Worm (Caenorhabditis elegans) whole organism, L4 larva: ENCODE data around the gene clh-3.

Experiments
- fkh-10 ChIP-seq: fragments of 150-350 bp; optimal IDR thresholded peaks from 2 replicates; lab custom pipeline; 2014; ENCODE audit warnings: missing biosample characterization, missing genetic modification reagents, missing genetic modification characterization
- gei-8 ChIP-seq: fragments of 200-800 bp; sonication (Bioruptor generic); optimal IDR thresholded peaks from 2 replicates; lab custom pipeline; 2018; ENCODE audit warnings: mild to moderate bottlenecking, missing genetic modification characterization, missing compliant biosample characterization
- mxl-3 ChIP-seq: fragments of 200-800 bp; sonication (Bioruptor generic); optimal IDR thresholded peaks from 2 replicates; lab custom pipeline; 2018; ENCODE audit warnings: mild to moderate bottlenecking, missing genetic modification characterization, missing compliant biosample characterization
- nhr-237 ChIP-seq: sonication (generic microtip); optimal IDR thresholded peaks from 2 replicates; lab custom pipeline; 2017; ENCODE audit warnings: missing biosample characterization, missing genetic modification characterization
- ztf-11 ChIP-seq: fragments of 150-350 bp; optimal IDR thresholded peaks from 2 replicates; lab custom pipeline; 2014; ENCODE audit warnings: missing biosample characterization, missing genetic modification characterization

DNA sequence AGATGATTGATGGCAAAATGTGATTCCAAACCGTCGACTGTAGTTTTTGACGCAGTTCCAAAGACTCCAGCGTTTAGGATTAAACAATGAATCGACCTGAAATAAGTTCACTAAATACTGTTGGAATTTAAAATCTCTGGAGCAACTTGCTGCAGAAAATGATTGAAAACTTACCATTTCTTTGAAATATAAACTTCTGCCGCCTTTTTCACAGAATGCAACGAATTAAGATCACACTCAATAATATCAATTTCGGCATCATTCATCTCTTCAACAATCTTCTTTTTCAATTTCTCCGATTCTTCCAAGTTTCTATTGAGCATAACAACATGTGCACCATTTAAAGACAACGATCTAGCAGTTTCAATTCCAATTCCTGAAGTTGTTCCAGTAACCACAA is 18.1 kb downstream of the clh-3 start:
- no peak for TF ChIP-seq fkh-10
- TF ChIP-seq gei-8 (GFP tag; lab: Kevin White, UChicago), result no peak
- TF ChIP-seq ztf-11 (tag; lab: Kevin White, UChicago), result no peak
- TF ChIP-seq mxl-3 (GFP tag; lab: Kevin White, UChicago), result no peak
- no peak for TF ChIP-seq nhr-237 (tag; lab: Kevin White, UChicago)
